Worm (Caenorhabditis elegans): ENCODE results near the gene sgt-1.
"Not testable (repeated sequence)": the region's sequence is repeated elsewhere in the genome, so short reads cannot be mapped to it uniquely, and the experiment has no call there.

sgt-1 gene

ce11 chrII:4898529-4898928, 5.1 kb downstream of the sgt-1 start, which contains the start of gene msp-32:
Gene msp-32 (plus strand): TSS chrII:4898829.
- TF ChIP-seq pqm-1 (tag; optimal IDR thresholded peaks at IDR 0.05); ceh-34 (tag; optimal IDR thresholded peaks at IDR 0.05); ceh-45 (GFP tag; IDR thresholded peaks at IDR 0.05): not testable (repeated sequence)

ce11 chrII:4892594-4892993, 11.0 kb downstream of the sgt-1 start, which contains the start of gene msp-33:
Gene msp-33 (minus strand): TSS chrII:4892694.
- TF ChIP-seq npax-4 (tag; optimal IDR thresholded peaks at IDR 0.05): no peak
- no peak for TF ChIP-seq tbx-2 (tag; optimal IDR thresholded peaks at IDR 0.05)
- TF ChIP-seq ceh-48 (tag; optimal IDR thresholded peaks at IDR 0.05): no peak
- no peak for TF ChIP-seq ets-4 (tag; optimal IDR thresholded peaks at IDR 0.05)
- TF ChIP-seq elt-2 (tag; optimal IDR thresholded peaks at IDR 0.05): no peak
- no peak for TF ChIP-seq eyg-1 (tag; optimal IDR thresholded peaks at IDR 0.05)
- TF ChIP-seq dve-1 (tag; optimal IDR thresholded peaks at IDR 0.05): no peak

- TF ChIP-seq sox-4 (tag; optimal IDR thresholded peaks at IDR 0.05) (no peak), elt-2 (tag; optimal IDR thresholded peaks at IDR 0.05) (no peak)
Measured at ce11 chrII:4891012-4891775, 12.4 kb downstream of the sgt-1 start, which contains the start of gene gst-9. Gene gst-9 (plus strand): TSS chrII:4891585.

- TF ChIP-seq Y22D7AL.16 (tag; optimal IDR thresholded peaks at IDR 0.05): no peak
- no peak for TF ChIP-seq ceh-24 (tag; optimal IDR thresholded peaks at IDR 0.05)
- TF ChIP-seq tbx-7 (tag; optimal IDR thresholded peaks at IDR 0.05): no peak
- TF ChIP-seq elt-2 (tag; optimal IDR thresholded peaks at IDR 0.05): peak; percentile 45
- TF ChIP-seq ceh-18 (tag; optimal IDR thresholded peaks at IDR 0.05): peak; percentile 50
Measured at ce11 chrII:4888527-4889487, 14.8 kb downstream of the sgt-1 start, which contains the start of gene pgm-1. Gene pgm-1 (plus strand): TSS chrII:4889437.

ce11 chrII:4885976-4886375, 17.6 kb downstream of the sgt-1 start, which contains the start of gene R05F9.7:
Gene R05F9.7 (plus strand): TSS chrII:4886276.
- TF ChIP-seq C08G9.2 (tag; optimal IDR thresholded peaks at IDR 0.05): no peak
- TF ChIP-seq ceh-9 (tag; optimal IDR thresholded peaks at IDR 0.05): no peak
- no peak for TF ChIP-seq C38D4.7 (GFP tag; optimal IDR thresholded peaks at IDR 0.05)
- no peak for TF ChIP-seq dve-1 (tag; optimal IDR thresholded peaks at IDR 0.05)
- TF ChIP-seq nhr-11 (tag; optimal IDR thresholded peaks at IDR 0.05): no peak
- TF ChIP-seq fkh-10 (GFP tag; optimal IDR thresholded peaks at IDR 0.05): no peak
- TF ChIP-seq hlh-15 (tag; optimal IDR thresholded peaks at IDR 0.05): no peak
- no peak for TF ChIP-seq unc-42 (tag; optimal IDR thresholded peaks at IDR 0.05)
- TF ChIP-seq ceh-18 (tag; optimal IDR thresholded peaks at IDR 0.05): no peak

ce11 chrII:4884403-4884802, 19.2 kb downstream of the sgt-1 start:
- no peak for TF ChIP-seq ttx-3 (tag; optimal IDR thresholded peaks at IDR 0.05)
- TF ChIP-seq pha-2 (tag; optimal IDR thresholded peaks at IDR 0.05): no peak
- TF ChIP-seq ceh-24 (tag; optimal IDR thresholded peaks at IDR 0.05): no peak
- TF ChIP-seq hlh-13 (GFP tag; optimal IDR thresholded peaks at IDR 0.05): no peak
- no peak for TF ChIP-seq pat-9 (tag; optimal IDR thresholded peaks at IDR 0.05)

- TF ChIP-seq lim-6 (tag; optimal IDR thresholded peaks at IDR 0.05) (no peak), K09A11.1 (tag; optimal IDR thresholded peaks at IDR 0.05; ENCODE audit: insufficient read depth) (no peak), pat-9 (tag; optimal IDR thresholded peaks at IDR 0.05) (no peak), pros-1 (tag; optimal IDR thresholded peaks at IDR 0.05) (no peak), sox-4 (tag; optimal IDR thresholded peaks at IDR 0.05) (no peak), pha-4 (tag; optimal IDR thresholded peaks at IDR 0.05) (no peak), hlh-15 (tag; optimal IDR thresholded peaks at IDR 0.05) (no peak), pha-2 (tag; optimal IDR thresholded peaks at IDR 0.05) (no peak), T23F11.4 (GFP tag; optimal IDR thresholded peaks at IDR 0.05) (no peak), dmd-4 (tag; optimal IDR thresholded peaks at IDR 0.05; ENCODE audit: borderline replicate concordance) (no peak), ceh-31 (tag; optimal IDR thresholded peaks at IDR 0.05) (no peak), Y22D7AL.16 (tag; optimal IDR thresholded peaks at IDR 0.05) (no peak), ceh-2 (tag; optimal IDR thresholded peaks at IDR 0.05) (no peak), unc-42 (tag; optimal IDR thresholded peaks at IDR 0.05) (no peak), ceh-22 (tag; optimal IDR thresholded peaks at IDR 0.05) (no peak), ceh-34 (tag; optimal IDR thresholded peaks at IDR 0.05) (no peak), ceh-45 (GFP tag; IDR thresholded peaks at IDR 0.05) (no peak), dve-1 (tag; optimal IDR thresholded peaks at IDR 0.05) (no peak)
Measured at ce11 chrII:4883412-4883811, 20.2 kb downstream of the sgt-1 start, which contains the start of gene gst-8. Gene gst-8 (plus strand): TSS chrII:4883712.

Measured in whole organism, late embryonic.